Fruit fly (Drosophila melanogaster): ENCODE measurements around the gene Src64B.

Src64B gene

dm6 chr3L:4542530-4542929, 83.5 kb downstream of the Src64B start:
- TF ChIP-seq CG10348 (GFP tag; IDR thresholded peaks at IDR 0.05) (no peak), D1 (tag; optimal IDR thresholded peaks at IDR 0.05) (no peak), Ets98B (GFP tag; IDR thresholded peaks at IDR 0.05) (no peak), gl (tag; optimal IDR thresholded peaks at IDR 0.05) (no peak), rn (GFP tag; IDR thresholded peaks at IDR 0.05) (no peak), CG17806 (tag; optimal IDR thresholded peaks at IDR 0.05) (no peak), CG8159 (tag; optimal IDR thresholded peaks at IDR 0.05) (no peak), Snoo (tag; optimal IDR thresholded peaks at IDR 0.05) (no peak), Pif1A (GFP tag; optimal IDR thresholded peaks at IDR 0.05) (no peak), CG13204 (GFP tag; optimal IDR thresholded peaks at IDR 0.05) (no peak), CG4496 (GFP tag; IDR thresholded peaks at IDR 0.05) (no peak), CG9948 (tag; optimal IDR thresholded peaks at IDR 0.05) (no peak), Pif1B (GFP tag; optimal IDR thresholded peaks at IDR 0.05) (no peak), fd96Ca (GFP tag; IDR thresholded peaks at IDR 0.05) (no peak), CG34367 (tag; optimal IDR thresholded peaks at IDR 0.05) (no peak)
